Fruit fly (Drosophila melanogaster) whole organism, embryonic: Measurements from ENCODE around the gene MCTS1.

ENCODE experiments used
- Abd-B ChIP-seq: fragments of 200-800 bp; sonication (Bioruptor generic); optimal IDR thresholded peaks from 2 replicates; lab custom pipeline; 2018; ENCODE audit warnings: missing biosample characterization, mild to moderate bottlenecking, missing genetic modification characterization, moderate library complexity
- Aef1 ChIP-seq: fragments of 200-800 bp; sonication (Bioruptor generic); IDR thresholded peaks from 3 replicates; pipeline ENCODE4 v1.3.6; 2022; ENCODE audit warnings: missing biosample characterization, missing genetic modification characterization
- Atf6 ChIP-seq: fragments of 200-800 bp; sonication (Bioruptor generic); IDR thresholded peaks from 2 replicates; pipeline ENCODE4 v1.3.6; 2022; ENCODE audit warnings: missing biosample characterization, missing genetic modification characterization
- B-H1 ChIP-seq: fragments of 200-800 bp; sonication (Bioruptor generic); IDR thresholded peaks from 3 replicates; pipeline ENCODE4 v1.3.6; 2022; ENCODE audit warnings: missing biosample characterization, missing genetic modification characterization
- CG11093 ChIP-seq: fragments of 200-800 bp; sonication (Bioruptor generic); IDR thresholded peaks from 3 replicates; pipeline ENCODE4 v1.3.6; 2022; ENCODE audit warnings: missing biosample characterization, missing genetic modification characterization
- CG12769 ChIP-seq: fragments of 200-800 bp; sonication (Bioruptor generic); optimal IDR thresholded peaks from 2 replicates; lab custom pipeline; 2019; ENCODE audit warnings: missing biosample characterization, mild to moderate bottlenecking, missing genetic modification characterization, moderate library complexity
- CG14860 ChIP-seq: fragments of 200-800 bp; sonication (Bioruptor generic); IDR thresholded peaks from 3 replicates; pipeline ENCODE4 v1.3.6; 2022; ENCODE audit warnings: missing biosample characterization, missing genetic modification characterization; ENCODE audit not compliant: partially characterized antibody
- CG15269 ChIP-seq: fragments of 200-800 bp; sonication (Bioruptor generic); optimal IDR thresholded peaks from 2 replicates; lab custom pipeline; 2018; ENCODE audit warnings: missing biosample characterization, mild to moderate bottlenecking, missing genetic modification characterization, moderate library complexity
- CG17328 ChIP-seq: fragments of 200-800 bp; sonication (Bioruptor generic); IDR thresholded peaks from 2 replicates; pipeline ENCODE4 v1.3.6; 2022; ENCODE audit warnings: missing biosample characterization, missing genetic modification characterization
- CG17359 ChIP-seq: fragments of 200-800 bp; sonication (Bioruptor generic); optimal IDR thresholded peaks from 3 replicates; lab custom pipeline; 2018; ENCODE audit warnings: missing biosample characterization, mild to moderate bottlenecking, missing genetic modification characterization, moderate library complexity
- CG17829 ChIP-seq: fragments of 200-800 bp; optimal IDR thresholded peaks from 2 replicates; lab custom pipeline; 2019; ENCODE audit warnings: missing biosample characterization, mild to moderate bottlenecking, missing genetic modification characterization, moderate library complexity
- CG17912 ChIP-seq: fragments of 200-800 bp; sonication (Bioruptor generic); optimal IDR thresholded peaks from 2 replicates; lab custom pipeline; 2018; ENCODE audit warnings: missing biosample characterization, mild to moderate bottlenecking, missing genetic modification characterization
- CG18764 ChIP-seq: fragments of 200-800 bp; sonication (Bioruptor generic); optimal IDR thresholded peaks from 3 replicates; lab custom pipeline; 2016; ENCODE audit warnings: missing biosample characterization, missing genetic modification characterization
- CG2678 ChIP-seq: fragments of 200-800 bp; sonication (Bioruptor generic); optimal IDR thresholded peaks from 3 replicates; lab custom pipeline; 2019; ENCODE audit warnings: missing biosample characterization, mild to moderate bottlenecking, missing genetic modification characterization, moderate library complexity
- CG32772 ChIP-seq: fragments of 200-800 bp; sonication (Bioruptor generic); IDR thresholded peaks from 2 replicates; pipeline ENCODE4 v1.3.6; 2022; ENCODE audit warnings: missing biosample characterization, missing genetic modification characterization
- CG34376 ChIP-seq: fragments of 200-800 bp; sonication (Bioruptor generic); optimal IDR thresholded peaks from 2 replicates; lab custom pipeline; 2018; ENCODE audit warnings: missing biosample characterization, mild to moderate bottlenecking, missing genetic modification characterization
- CG4360 ChIP-seq: fragments of 200-800 bp; sonication (Bioruptor generic); IDR thresholded peaks from 2 replicates; pipeline ENCODE4 v1.3.6; 2022; ENCODE audit warnings: missing biosample characterization, missing genetic modification characterization
- CG8388 ChIP-seq: fragments of 200-800 bp; sonication (Bioruptor generic); optimal IDR thresholded peaks from 2 replicates; lab custom pipeline; 2019; ENCODE audit warnings: missing biosample characterization, mild to moderate bottlenecking, missing genetic modification characterization, moderate library complexity
- CG8924 ChIP-seq: fragments of 200-800 bp; optimal IDR thresholded peaks from 3 replicates; lab custom pipeline; 2019; ENCODE audit warnings: missing biosample characterization, mild to moderate bottlenecking, missing genetic modification characterization, moderate library complexity
- CG9609 ChIP-seq: fragments of 200-800 bp; sonication (Bioruptor generic); optimal IDR thresholded peaks from 3 replicates; lab custom pipeline; 2016; ENCODE audit warnings: missing biosample characterization, missing genetic modification characterization
- CG9727 ChIP-seq: fragments of 200-800 bp; sonication (Bioruptor generic); optimal IDR thresholded peaks from 3 replicates; lab custom pipeline; 2017; ENCODE audit warnings: missing biosample characterization, mild to moderate bottlenecking, missing genetic modification characterization
- Fer3 ChIP-seq: fragments of 200-800 bp; sonication (Bioruptor generic); optimal IDR thresholded peaks from 2 replicates; lab custom pipeline; 2018; ENCODE audit warnings: missing biosample characterization, mild to moderate bottlenecking, missing genetic modification characterization, moderate library complexity
- HLH54F ChIP-seq: fragments of 200-800 bp; sonication (Bioruptor generic); optimal IDR thresholded peaks from 3 replicates; lab custom pipeline; 2016; ENCODE audit warnings: missing biosample characterization, missing genetic modification characterization
- Hmx ChIP-seq: fragments of 200-800 bp; sonication (Bioruptor generic); optimal IDR thresholded peaks from 2 replicates; lab custom pipeline; 2016; ENCODE audit warnings: missing biosample characterization, missing genetic modification characterization
- Mrtf ChIP-seq: fragments of 200-800 bp; sonication (Bioruptor generic); IDR thresholded peaks from 3 replicates; pipeline ENCODE4 v1.3.6; 2022; ENCODE audit warnings: missing biosample characterization, missing genetic modification characterization
- Oli ChIP-seq: fragments of 200-800 bp; sonication (Bioruptor generic); optimal IDR thresholded peaks from 2 replicates; lab custom pipeline; 2018; ENCODE audit warnings: missing biosample characterization, mild to moderate bottlenecking, missing genetic modification characterization, moderate library complexity
- Optix ChIP-seq: fragments of 200-800 bp; sonication (Bioruptor generic); IDR thresholded peaks from 3 replicates; pipeline ENCODE4 v1.3.6; 2022; ENCODE audit warnings: missing biosample characterization, missing genetic modification characterization
- Rx ChIP-seq: fragments of 200-800 bp; sonication (Bioruptor generic); IDR thresholded peaks from 2 replicates; pipeline ENCODE4 v1.3.6; 2022; ENCODE audit warnings: missing biosample characterization, missing genetic modification characterization
- Side ChIP-seq: fragments of 200-800 bp; sonication (Bioruptor generic); optimal IDR thresholded peaks from 2 replicates; lab custom pipeline; 2016; ENCODE audit warnings: missing biosample characterization, missing genetic modification characterization
- Sox102F ChIP-seq: fragments of 200-800 bp; sonication (Bioruptor generic); optimal IDR thresholded peaks from 2 replicates; lab custom pipeline; 2018; ENCODE audit warnings: missing biosample characterization, mild to moderate bottlenecking, missing genetic modification characterization, moderate library complexity
- Stat92E ChIP-seq, 3 experiments: fragments of >200 bp in 2 of 3; fragments of 200-800 bp in 1 of 3; sonication (Bioruptor generic) in 1 of 3; optimal IDR thresholded peaks; 2 replicates each; lab custom pipeline; 2017 to 2019; ENCODE audit warnings: missing biosample characterization in 3 of 3, missing genetic modification characterization in 3 of 3, mild to moderate bottlenecking in 1 of 3, moderate library complexity in 1 of 3
- TFAM ChIP-seq: fragments of 200-800 bp; sonication (Bioruptor generic); optimal IDR thresholded peaks from 2 replicates; lab custom pipeline; 2017; ENCODE audit warnings: missing biosample characterization, missing genetic modification characterization, inconsistent platforms
- Taf1 ChIP-seq: fragments of 200-800 bp; sonication (Bioruptor generic); IDR thresholded peaks from 2 replicates; pipeline ENCODE4 v1.3.6; 2022; ENCODE audit warnings: missing biosample characterization, missing genetic modification characterization
- Trl ChIP-seq, 3 experiments: fragments of >200 bp in 2 of 3; fragments of 200-800 bp in 1 of 3; sonication (Bioruptor generic) in 1 of 3; optimal IDR thresholded peaks; 2 replicates in 1 of 3; 3 replicates in 2 of 3; lab custom pipeline; 2016 to 2017; ENCODE audit warnings: missing biosample characterization in 1 of 3, missing genetic modification characterization in 1 of 3
- ab ChIP-seq: fragments of 200-800 bp; sonication (Bioruptor generic); optimal IDR thresholded peaks from 2 replicates; lab custom pipeline; 2016; ENCODE audit warnings: missing biosample characterization, missing genetic modification characterization
- abd-A ChIP-seq: fragments of 200-800 bp; sonication (Bioruptor generic); optimal IDR thresholded peaks from 3 replicates; lab custom pipeline; 2019; ENCODE audit warnings: missing biosample characterization, mild to moderate bottlenecking, missing genetic modification characterization, moderate library complexity
- bcd ChIP-seq: fragments of 200-800 bp; sonication (Bioruptor generic); optimal IDR thresholded peaks from 2 replicates; lab custom pipeline; 2017; ENCODE audit warnings: missing biosample characterization, mild to moderate bottlenecking, missing genetic modification characterization
- croc ChIP-seq: fragments of 200-800 bp; sonication (Bioruptor generic); conservative IDR thresholded peaks from 3 replicates; pipeline ENCODE4 v1.3.6; 2022; ENCODE audit warnings: missing biosample characterization, missing genetic modification characterization
- ftz-f1 ChIP-seq: fragments of 200-800 bp; sonication (Bioruptor generic); optimal IDR thresholded peaks from 2 replicates; lab custom pipeline; 2016; ENCODE audit warnings: missing biosample characterization, missing genetic modification characterization
- her ChIP-seq: fragments of 200-800 bp; sonication (Bioruptor generic); optimal IDR thresholded peaks from 2 replicates; lab custom pipeline; 2016; ENCODE audit warnings: missing biosample characterization, missing genetic modification characterization
- ind ChIP-seq: fragments of 200-800 bp; sonication (Bioruptor generic); optimal IDR thresholded peaks from 3 replicates; lab custom pipeline; 2016; ENCODE audit warnings: missing biosample characterization, missing genetic modification characterization
- jigr1 ChIP-seq: fragments of 200-800 bp; sonication (Bioruptor generic); IDR thresholded peaks from 3 replicates; pipeline ENCODE4 v1.3.6; 2022; ENCODE audit warnings: missing biosample characterization, missing genetic modification characterization
- klu ChIP-seq: fragments of 200-800 bp; sonication (Bioruptor generic); IDR thresholded peaks from 2 replicates; pipeline ENCODE4 v1.3.6; 2022; ENCODE audit warnings: missing biosample characterization, missing genetic modification characterization
- lmd ChIP-seq: fragments of 200-800 bp; sonication (Bioruptor generic); IDR thresholded peaks from 2 replicates; pipeline ENCODE4 v1.3.6; 2022; ENCODE audit warnings: missing biosample characterization, missing genetic modification characterization
- luna ChIP-seq: fragments of 200-800 bp; sonication (Bioruptor generic); optimal IDR thresholded peaks from 2 replicates; lab custom pipeline; 2016; ENCODE audit warnings: missing biosample characterization, missing genetic modification characterization
- pum ChIP-seq: fragments of 200-800 bp; sonication (Bioruptor generic); optimal IDR thresholded peaks from 2 replicates; lab custom pipeline; 2016; ENCODE audit warnings: missing biosample characterization, missing genetic modification characterization
- unc-4 ChIP-seq: fragments of 200-800 bp; sonication (Bioruptor generic); IDR thresholded peaks from 2 replicates; pipeline ENCODE4 v1.3.6; 2022; ENCODE audit warnings: missing biosample characterization, missing genetic modification characterization; ENCODE audit not compliant: partially characterized antibody
- vfl ChIP-seq: fragments of 200-800 bp; sonication (Bioruptor generic); optimal IDR thresholded peaks from 2 replicates; lab custom pipeline; 2016; ENCODE audit warnings: missing biosample characterization, missing genetic modification characterization
- zfh2 ChIP-seq: fragments of 200-800 bp; sonication (Bioruptor generic); optimal IDR thresholded peaks from 2 replicates; lab custom pipeline; 2016; ENCODE audit warnings: missing biosample characterization, missing genetic modification characterization

Gene MCTS1

DNA sequence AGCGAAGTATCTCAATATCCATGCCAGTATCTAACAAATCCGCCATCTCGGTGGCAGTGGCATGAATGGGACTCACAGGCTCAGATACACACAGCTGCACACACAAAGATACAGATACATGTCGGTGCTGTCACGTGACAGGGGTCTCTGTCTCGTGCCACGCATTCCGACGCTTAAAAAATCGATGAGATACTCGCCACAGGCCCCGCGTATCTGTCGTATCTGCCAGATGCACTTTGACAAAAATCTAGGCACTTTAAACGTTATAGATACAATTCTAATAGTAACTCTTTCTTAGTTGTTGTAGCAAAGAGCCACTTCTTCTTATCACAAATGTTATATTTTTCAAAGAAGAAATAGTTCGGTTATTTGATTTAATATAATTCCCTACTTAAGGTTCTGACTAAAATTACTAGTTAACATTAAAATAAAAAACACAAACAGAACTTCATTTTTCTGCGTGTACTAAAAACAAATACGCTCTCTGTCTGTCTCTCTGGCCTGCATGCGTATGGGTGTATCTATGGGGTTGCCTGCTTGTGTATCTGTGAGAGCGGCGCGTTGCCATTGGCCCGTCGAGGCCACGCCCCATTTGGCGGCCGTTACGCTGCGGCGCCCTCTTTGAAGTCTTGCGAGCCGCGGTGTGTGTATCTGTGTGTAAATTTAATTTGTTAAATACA, 36.8 kb upstream of the MCTS1 start, which contains the start of gene CG4766 (continued):
- TF ChIP-seq Aef1 (GFP tag; lab: Robert Waterston, UW) (peak; percentile 54; the same call in 2 of the 3 replicates), zfh2 (peak; percentile 58), Hmx (peak; percentile 74), Mrtf (peak; percentile 51; the same call in 1 of the 3 replicates), lmd (GFP tag; lab: Robert Waterston, UW) (peak; percentile 81), Rx (GFP tag; lab: Robert Waterston, UW) (no peak), TFAM (GFP tag; lab: Kevin White, UChicago) (peak; percentile 21), CG4360 (no peak), Trl (optimal IDR thresholded peaks at IDR 0.05; lab: Kevin White, UChicago) (peak; percentile 59 to 70), Trl (GFP tag; optimal IDR thresholded peaks at IDR 0.05; lab: Kevin White, UChicago) (peak; percentile 88), Fer3 (tag; lab: Kevin White, UChicago) (peak; percentile 72), ftz-f1 (no peak), CG2678 (tag; lab: Kevin White, UChicago) (peak; percentile 91), CG11093 (peak; percentile 71; the same call in 1 of the 3 replicates), CG8924 (tag; lab: Kevin White, UChicago) (peak; percentile 90), CG18764 (GFP tag; lab: Kevin White, UChicago) (peak; percentile 64), croc (peak; percentile 86), luna (GFP tag; lab: Kevin White, UChicago) (no peak), CG32772 (peak; percentile 62), CG34376 (peak; percentile 52), unc-4 (GFP tag; lab: Robert Waterston, UW) (no peak), klu (GFP tag; lab: Robert Waterston, UW) (peak; percentile 58; the same call in 1 of the 2 replicates), ab (GFP tag; lab: Kevin White, UChicago) (peak; percentile 48), CG17829 (tag; lab: Kevin White, UChicago) (peak; percentile 93), CG14860 (no peak), pum (GFP tag; lab: Kevin White, UChicago) (peak; percentile 91), CG9727 (GFP tag; lab: Kevin White, UChicago) (peak; percentile 92), vfl (peak; percentile 22), B-H1 (peak; percentile 32; the same call in 1 of the 3 replicates), CG8388 (GFP tag; lab: Kevin White, UChicago) (peak; percentile 88), CG12769 (tag; lab: Kevin White, UChicago) (peak; percentile 64), Atf6 (GFP tag; lab: Robert Waterston, UW) (peak; percentile 69; the same call in 1 of the 2 replicates), Stat92E (GFP tag; optimal IDR thresholded peaks at IDR 0.05; lab: Kevin White, UChicago) (peak in 1 of 3 experiments; percentile 48), Side (GFP tag; lab: Kevin White, UChicago) (peak; percentile 84), HLH54F (GFP tag; lab: Kevin White, UChicago) (peak; percentile 72), Abd-B (peak; percentile 59), ind (peak; percentile 75), CG17912 (GFP tag; lab: Kevin White, UChicago) (peak; percentile 41), Oli (tag; lab: Kevin White, UChicago) (peak; percentile 84), jigr1 (no peak), CG15269 (tag; lab: Kevin White, UChicago) (peak; percentile 75), Sox102F (GFP tag; lab: Kevin White, UChicago) (peak; percentile 75), her (GFP tag; lab: Kevin White, UChicago) (peak; percentile 47), CG17328 (GFP tag; lab: Robert Waterston, UW) (peak; percentile 85), CG17359 (tag; lab: Kevin White, UChicago) (peak; percentile 83), Optix (GFP tag; lab: Robert Waterston, UW) (no peak), CG9609 (peak; percentile 76), abd-A (tag; lab: Kevin White, UChicago) (peak; percentile 74), bcd (GFP tag; lab: Kevin White, UChicago) (peak; percentile 86), Taf1 (GFP tag; lab: Robert Waterston, UW) (peak; percentile 37; the same call in 1 of the 2 replicates)
